Fruit fly (Drosophila melanogaster): ENCODE data around the gene rols.

DNA sequence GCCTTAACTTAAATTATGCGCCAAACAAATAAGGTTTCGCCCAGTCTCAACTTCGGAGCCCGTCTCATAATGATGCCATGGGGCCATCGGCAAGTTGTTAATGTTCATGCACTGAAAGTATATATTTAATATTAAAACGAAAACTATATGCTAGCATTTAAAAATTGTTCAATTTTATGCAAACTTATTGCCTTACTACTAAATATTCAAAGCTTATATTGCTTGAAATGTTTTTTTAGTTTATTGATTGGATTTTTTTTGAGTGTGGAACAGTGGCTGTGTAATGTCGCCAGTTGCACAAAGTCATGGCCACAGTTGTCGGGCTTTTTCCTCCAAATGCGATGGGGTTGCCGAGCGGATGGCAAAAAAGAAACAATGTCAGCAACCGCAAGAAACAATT lies 49.5 kb upstream of the rols start:
- TF ChIP-seq EcR (GFP tag; optimal IDR thresholded peaks at IDR 0.05), result peak; percentile 74
- TF ChIP-seq CG4496 (GFP tag; IDR thresholded peaks at IDR 0.05), result peak; percentile 82
- peak; percentile 92 for TF ChIP-seq CG8159 (tag; optimal IDR thresholded peaks at IDR 0.05)
- TF ChIP-seq CG32121 (GFP tag; IDR thresholded peaks at IDR 0.05), result peak; percentile 74
- TF ChIP-seq CG10348 (GFP tag; IDR thresholded peaks at IDR 0.05), result no peak
- TF ChIP-seq rn (GFP tag; IDR thresholded peaks at IDR 0.05), result peak; percentile 76
- peak; percentile 85 for TF ChIP-seq Ets98B (GFP tag; IDR thresholded peaks at IDR 0.05)
- peak; percentile 76 for TF ChIP-seq Snoo (tag; optimal IDR thresholded peaks at IDR 0.05)
- TF ChIP-seq Pif1A (GFP tag; optimal IDR thresholded peaks at IDR 0.05), result peak; percentile 88

Data from whole organism, pupa.